Fruit fly (Drosophila melanogaster) whole organism, embryonic: Measurements from ENCODE around the gene Polr1D.

Source experiments
- Antp ChIP-seq: fragments of 200-800 bp; sonication (Bioruptor generic); optimal IDR thresholded peaks from 3 replicates; lab custom pipeline; 2016; ENCODE audit warnings: missing biosample characterization, missing genetic modification characterization
- Atf3 ChIP-seq: fragments of 200-800 bp; sonication (Bioruptor generic); optimal IDR thresholded peaks from 3 replicates; lab custom pipeline; 2016; ENCODE audit warnings: missing biosample characterization, missing genetic modification characterization
- Blimp-1 ChIP-seq: fragments of 200-800 bp; sonication (Bioruptor generic); optimal IDR thresholded peaks from 3 replicates; lab custom pipeline; 2018; ENCODE audit warnings: missing biosample characterization, missing genetic modification characterization, mild to moderate bottlenecking, moderate library complexity, missing genetic modification reagents
- C15 ChIP-seq: fragments of 200-800 bp; sonication (Bioruptor generic); IDR thresholded peaks from 3 replicates; pipeline ENCODE4 v1.3.6; 2022; ENCODE audit warnings: missing biosample characterization, missing genetic modification characterization
- CG10147 ChIP-seq: fragments of 200-800 bp; sonication (Bioruptor generic); optimal IDR thresholded peaks from 2 replicates; lab custom pipeline; 2019; ENCODE audit warnings: missing biosample characterization, mild to moderate bottlenecking, missing genetic modification characterization, moderate library complexity
- CG1024 ChIP-seq: fragments of 200-800 bp; sonication (Bioruptor generic); IDR thresholded peaks from 2 replicates; pipeline ENCODE4 v1.3.6; 2022; ENCODE audit warnings: missing biosample characterization, missing genetic modification characterization
- CG12942 ChIP-seq: fragments of 200-800 bp; sonication (Bioruptor generic); optimal IDR thresholded peaks from 3 replicates; lab custom pipeline; 2016; ENCODE audit warnings: missing biosample characterization, missing genetic modification characterization
- CG15514 ChIP-seq: fragments of 200-800 bp; sonication (Bioruptor generic); optimal IDR thresholded peaks from 3 replicates; lab custom pipeline; 2017; ENCODE audit warnings: missing biosample characterization, missing genetic modification characterization, mild to moderate bottlenecking, moderate library complexity, missing genetic modification reagents
- CG1603 ChIP-seq: fragments of 200-800 bp; sonication (Bioruptor generic); optimal IDR thresholded peaks from 2 replicates; lab custom pipeline; 2019; ENCODE audit warnings: missing biosample characterization, mild to moderate bottlenecking, missing genetic modification characterization, moderate library complexity
- CG17361 ChIP-seq: fragments of 200-800 bp; sonication (Bioruptor generic); IDR thresholded peaks from 3 replicates; pipeline ENCODE4 v1.3.6; 2022; ENCODE audit warnings: missing biosample characterization, missing genetic modification characterization
- CG17912 ChIP-seq: fragments of 200-800 bp; sonication (Bioruptor generic); optimal IDR thresholded peaks from 2 replicates; lab custom pipeline; 2018; ENCODE audit warnings: missing biosample characterization, mild to moderate bottlenecking, missing genetic modification characterization
- CG32772 ChIP-seq: fragments of 200-800 bp; sonication (Bioruptor generic); IDR thresholded peaks from 2 replicates; pipeline ENCODE4 v1.3.6; 2022; ENCODE audit warnings: missing biosample characterization, missing genetic modification characterization
- CG4360 ChIP-seq: fragments of 200-800 bp; sonication (Bioruptor generic); IDR thresholded peaks from 2 replicates; pipeline ENCODE4 v1.3.6; 2022; ENCODE audit warnings: missing biosample characterization, missing genetic modification characterization
- CG7786 ChIP-seq: fragments of 200-800 bp; sonication (Bioruptor generic); optimal IDR thresholded peaks from 2 replicates; lab custom pipeline; 2016; ENCODE audit warnings: missing biosample characterization, missing genetic modification characterization
- CG8281 ChIP-seq: fragments of 200-800 bp; sonication (Bioruptor generic); optimal IDR thresholded peaks from 2 replicates; lab custom pipeline; 2018; ENCODE audit warnings: missing biosample characterization, mild to moderate bottlenecking, missing genetic modification characterization, moderate library complexity
- Dll ChIP-seq: fragments of 200-800 bp; sonication (Bioruptor generic); IDR thresholded peaks from 4 replicates; pipeline ENCODE4 v1.3.6; 2022; ENCODE audit warnings: missing biosample characterization, missing genetic modification characterization; ENCODE audit not compliant: partially characterized antibody
- E2f1 ChIP-seq: fragments of 200-800 bp; sonication (Bioruptor generic); IDR thresholded peaks from 2 replicates; pipeline ENCODE4 v1.3.6; 2022; ENCODE audit warnings: missing biosample characterization, missing genetic modification characterization
- Ets97D ChIP-seq: fragments of 200-800 bp; sonication (Bioruptor generic); optimal IDR thresholded peaks from 3 replicates; lab custom pipeline; 2016; ENCODE audit warnings: missing biosample characterization, missing genetic modification characterization
- HmgD ChIP-seq: fragments of 200-800 bp; sonication (Bioruptor generic); optimal IDR thresholded peaks from 3 replicates; lab custom pipeline; 2016; ENCODE audit warnings: missing biosample characterization, missing genetic modification characterization
- Lpt ChIP-seq: fragments of >200 bp; optimal IDR thresholded peaks from 2 replicates; lab custom pipeline; 2018; ENCODE audit warnings: missing biosample characterization, missing genetic modification characterization
- Med ChIP-seq: fragments of 200-800 bp; sonication (Bioruptor generic); peaks from one replicate; lab custom pipeline; 2016; ENCODE audit warnings: missing biosample characterization, missing genetic modification characterization, mild to moderate bottlenecking, inconsistent platforms, moderate library complexity
- Nf-YB ChIP-seq: fragments of 200-800 bp; sonication (Bioruptor generic); optimal IDR thresholded peaks from 3 replicates; lab custom pipeline; 2019; ENCODE audit warnings: missing biosample characterization, mild to moderate bottlenecking, missing genetic modification characterization, moderate library complexity
- Tbp ChIP-seq: fragments of >200 bp; optimal IDR thresholded peaks from 2 replicates; lab custom pipeline; 2018; ENCODE audit warnings: missing biosample characterization, missing genetic modification characterization
- Usf ChIP-seq: fragments of 200-800 bp; sonication (Bioruptor generic); optimal IDR thresholded peaks from 2 replicates; lab custom pipeline; 2017; ENCODE audit warnings: missing genotype, missing biosample characterization, missing genetic modification characterization
- br ChIP-seq: fragments of >200 bp; optimal IDR thresholded peaks from 2 replicates; lab custom pipeline; 2017
- crol ChIP-seq: fragments of 200-800 bp; sonication (Bioruptor generic); IDR thresholded peaks from 2 replicates; pipeline ENCODE4 v1.3.6; 2022; ENCODE audit warnings: missing biosample characterization, missing genetic modification characterization
- cwo ChIP-seq: fragments of 200-800 bp; sonication (Bioruptor generic); optimal IDR thresholded peaks from 3 replicates; lab custom pipeline; 2017; ENCODE audit warnings: missing biosample characterization, missing genetic modification characterization, mild to moderate bottlenecking, moderate library complexity, missing genetic modification reagents
- da ChIP-seq: fragments of 200-800 bp; sonication (Bioruptor generic); optimal IDR thresholded peaks from 2 replicates; lab custom pipeline; 2016; ENCODE audit warnings: missing biosample characterization, missing genetic modification characterization
- dm ChIP-seq: fragments of 200-800 bp; sonication (Bioruptor generic); optimal IDR thresholded peaks from 3 replicates; lab custom pipeline; 2016; ENCODE audit warnings: missing biosample characterization, missing genetic modification characterization
- dmrt99B ChIP-seq: fragments of 200-800 bp; sonication (Bioruptor generic); optimal IDR thresholded peaks from 2 replicates; lab custom pipeline; 2018; ENCODE audit warnings: missing biosample characterization, mild to moderate bottlenecking, missing genetic modification characterization, moderate library complexity
- dysf ChIP-seq: fragments of 200-800 bp; sonication (Bioruptor generic); IDR thresholded peaks from 3 replicates; pipeline ENCODE4 v1.3.6; 2022; ENCODE audit warnings: missing biosample characterization, missing genetic modification characterization
- en ChIP-seq: fragments of 200-800 bp; sonication (Bioruptor generic); optimal IDR thresholded peaks from 2 replicates; lab custom pipeline; 2016; ENCODE audit warnings: missing biosample characterization, missing genetic modification characterization
- grn ChIP-seq: fragments of 200-800 bp; sonication (Bioruptor generic); optimal IDR thresholded peaks from 3 replicates; lab custom pipeline; 2017; ENCODE audit warnings: missing biosample characterization, missing genetic modification characterization
- gsb ChIP-seq: fragments of 200-800 bp; sonication (Bioruptor generic); IDR thresholded peaks from 2 replicates; pipeline ENCODE4 v1.3.6; 2022; ENCODE audit warnings: missing biosample characterization, missing genetic modification characterization
- gsb-n ChIP-seq: fragments of 200-800 bp; sonication (Bioruptor generic); optimal IDR thresholded peaks from 3 replicates; lab custom pipeline; 2018; ENCODE audit warnings: missing biosample characterization, mild to moderate bottlenecking, missing genetic modification characterization
- h ChIP-seq: fragments of >200 bp; optimal IDR thresholded peaks from 2 replicates; lab custom pipeline; 2017
- hth ChIP-seq: fragments of >200 bp; optimal IDR thresholded peaks from 2 replicates; lab custom pipeline; 2017; ENCODE audit warnings: inconsistent platforms
- ind ChIP-seq: fragments of 200-800 bp; sonication (Bioruptor generic); optimal IDR thresholded peaks from 3 replicates; lab custom pipeline; 2016; ENCODE audit warnings: missing biosample characterization, missing genetic modification characterization
- inv ChIP-seq: fragments of 200-800 bp; sonication (Bioruptor generic); IDR thresholded peaks from 2 replicates; pipeline ENCODE4 v1.3.6; 2022; ENCODE audit warnings: missing biosample characterization, missing genetic modification characterization; ENCODE audit not compliant: partially characterized antibody
- nmo ChIP-seq: fragments of 200-800 bp; sonication (Bioruptor generic); optimal IDR thresholded peaks from 2 replicates; lab custom pipeline; 2018; ENCODE audit warnings: missing biosample characterization, mild to moderate bottlenecking, missing genetic modification characterization, moderate library complexity
- oc ChIP-seq: fragments of 200-800 bp; sonication (Bioruptor generic); optimal IDR thresholded peaks from 2 replicates; lab custom pipeline; 2018; ENCODE audit warnings: missing biosample characterization, mild to moderate bottlenecking, missing genetic modification characterization, moderate library complexity
- onecut ChIP-seq: fragments of 200-800 bp; sonication (Bioruptor generic); IDR thresholded peaks from 2 replicates; pipeline ENCODE4 v1.3.6; 2022; ENCODE audit warnings: missing biosample characterization, missing genetic modification characterization
- prd ChIP-seq, 3 experiments: fragments of >200 bp in 2 of 3; fragments of 200-800 bp in 1 of 3; sonication (Bioruptor generic) in 1 of 3; optimal IDR thresholded peaks in 2 of 3; IDR thresholded peaks in 1 of 3; 2 replicates in 2 of 3; 3 replicates in 1 of 3; pipeline versions ENCODE4 v1.3.6 to Lab custom; 2017 to 2022; ENCODE audit warnings: missing biosample characterization in 1 of 3, missing genetic modification characterization in 1 of 3
- pros ChIP-seq: fragments of 200-800 bp; sonication (Bioruptor generic); optimal IDR thresholded peaks from 3 replicates; lab custom pipeline; 2019; ENCODE audit warnings: missing biosample characterization, mild to moderate bottlenecking, missing genetic modification characterization, moderate library complexity
- sens-2 ChIP-seq: fragments of 200-800 bp; sonication (Bioruptor generic); IDR thresholded peaks from 2 replicates; pipeline ENCODE4 v1.3.6; 2022; ENCODE audit warnings: missing biosample characterization, missing genetic modification characterization
- slbo ChIP-seq: fragments of 200-800 bp; sonication (Bioruptor generic); IDR thresholded peaks from 2 replicates; pipeline ENCODE4 v1.3.6; 2022; ENCODE audit warnings: missing biosample characterization, missing genetic modification characterization
- tap ChIP-seq: fragments of 200-800 bp; optimal IDR thresholded peaks from 3 replicates; lab custom pipeline; 2019; ENCODE audit warnings: missing biosample characterization, mild to moderate bottlenecking, missing genetic modification characterization, moderate library complexity
- tll ChIP-seq, 2 experiments: fragments of 200-800 bp in 1 of 2; fragments of >200 bp in 1 of 2; sonication (Bioruptor generic) in 1 of 2; optimal IDR thresholded peaks; 2 replicates each; lab custom pipeline; 2017 to 2019; ENCODE audit warnings: missing biosample characterization in 2 of 2, missing genetic modification characterization in 2 of 2, mild to moderate bottlenecking in 1 of 2, moderate library complexity in 1 of 2
- twi ChIP-seq: fragments of 200-800 bp; optimal IDR thresholded peaks from 2 replicates; lab custom pipeline; 2019; ENCODE audit warnings: missing biosample characterization, mild to moderate bottlenecking, missing genetic modification characterization, moderate library complexity
- vfl ChIP-seq: fragments of 200-800 bp; sonication (Bioruptor generic); optimal IDR thresholded peaks from 2 replicates; lab custom pipeline; 2016; ENCODE audit warnings: missing biosample characterization, missing genetic modification characterization

Polr1D gene

DNA sequence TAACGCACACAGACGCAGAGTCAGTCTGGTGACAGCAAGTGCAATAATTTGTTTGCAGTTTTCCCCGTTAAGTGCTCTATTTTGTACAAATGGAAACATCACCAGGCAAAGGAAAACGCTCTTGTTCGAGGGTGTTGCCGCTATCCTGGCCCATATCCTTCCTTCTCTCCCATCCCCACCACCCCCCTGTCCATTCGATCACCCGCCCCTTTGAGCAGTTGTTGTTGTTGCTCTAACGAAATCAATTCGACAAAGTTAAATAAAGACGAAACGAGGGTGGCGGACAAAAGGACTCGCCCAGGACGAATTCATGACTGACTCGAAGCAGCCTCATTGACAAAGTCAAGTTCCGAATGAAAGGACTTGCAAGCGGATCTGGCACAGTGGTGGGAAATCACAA lies 45.6 kb downstream of the Polr1D start:
- TF ChIP-seq Med (GFP tag; lab: Kevin White, UChicago): no peak
- no peak for TF ChIP-seq vfl
- TF ChIP-seq pros (GFP tag; lab: Kevin White, UChicago): peak; percentile 61
- TF ChIP-seq CG1603 (tag; lab: Kevin White, UChicago): no peak
- TF ChIP-seq CG7786 (GFP tag; lab: Kevin White, UChicago): no peak
- no peak for TF ChIP-seq en (GFP tag; lab: Kevin White, UChicago)
- TF ChIP-seq gsb-n (tag; lab: Kevin White, UChicago): peak; percentile 51
- no peak for TF ChIP-seq CG17912 (GFP tag; lab: Kevin White, UChicago)
- TF ChIP-seq cwo (GFP tag; lab: Kevin White, UChicago): no peak
- TF ChIP-seq Ets97D: no peak
- TF ChIP-seq Dll (GFP tag; lab: Robert Waterston, UW): no peak
- no peak for TF ChIP-seq nmo
- no peak for TF ChIP-seq CG12942 (GFP tag; lab: Kevin White, UChicago)
- TF ChIP-seq crol (GFP tag; lab: Robert Waterston, UW): peak; percentile 68
- TF ChIP-seq slbo (GFP tag; lab: Robert Waterston, UW): no peak
- peak in 1 of 2 experiments; percentile 44 for TF ChIP-seq tll (GFP tag; optimal IDR thresholded peaks at IDR 0.05; lab: Kevin White, UChicago)
- no peak for TF ChIP-seq Antp (GFP tag; lab: Kevin White, UChicago)
- no peak for TF ChIP-seq Usf (GFP tag; lab: Kevin White, UChicago)
- TF ChIP-seq E2f1 (GFP tag; lab: Robert Waterston, UW): no peak
- TF ChIP-seq prd (optimal IDR thresholded peaks at IDR 0.05; lab: Kevin White, UChicago): no peak
- TF ChIP-seq prd (GFP tag; IDR thresholded peaks at IDR 0.05; lab: Robert Waterston, UW): no peak
- peak; percentile 73 for TF ChIP-seq CG4360 (GFP tag; lab: Robert Waterston, UW)
- no peak for TF ChIP-seq ind (GFP tag; lab: Kevin White, UChicago)

DNA sequence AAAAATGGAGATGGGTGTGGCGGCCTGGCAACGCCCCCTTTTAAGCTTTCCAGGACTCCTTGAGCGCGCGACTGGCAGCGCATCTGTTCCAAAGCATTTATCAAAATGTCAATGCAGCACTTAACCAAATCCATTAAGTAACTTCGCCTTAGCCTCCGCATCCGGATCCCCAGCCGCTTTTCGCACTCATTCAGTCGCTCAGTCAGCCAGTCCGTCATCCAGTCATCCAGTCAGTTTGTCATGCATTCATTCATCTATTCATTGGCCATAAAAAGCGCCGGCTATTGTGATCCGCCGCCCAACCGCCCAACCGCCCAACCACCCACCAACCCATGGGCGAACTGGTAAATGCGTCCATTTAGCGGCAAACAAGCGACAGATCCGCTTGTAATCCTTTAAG lies 46.1 kb downstream of the Polr1D start:
- no peak for TF ChIP-seq CG15514
- TF ChIP-seq inv (GFP tag; lab: Robert Waterston, UW): no peak
- TF ChIP-seq Blimp-1 (GFP tag; lab: Kevin White, UChicago): no peak
- TF ChIP-seq grn (GFP tag; lab: Kevin White, UChicago): no peak
- TF ChIP-seq HmgD (GFP tag; lab: Kevin White, UChicago): no peak
- TF ChIP-seq oc (tag; lab: Kevin White, UChicago): peak; percentile 3
- TF ChIP-seq Tbp: no peak
- TF ChIP-seq Lpt (GFP tag; lab: Kevin White, UChicago): no peak
- no peak for TF ChIP-seq dysf (GFP tag; lab: Robert Waterston, UW)
- TF ChIP-seq gsb-n (tag; lab: Kevin White, UChicago): no peak
- TF ChIP-seq CG8281 (tag; lab: Kevin White, UChicago): peak; percentile 94
- TF ChIP-seq sens-2 (GFP tag; lab: Robert Waterston, UW): no peak

DNA sequence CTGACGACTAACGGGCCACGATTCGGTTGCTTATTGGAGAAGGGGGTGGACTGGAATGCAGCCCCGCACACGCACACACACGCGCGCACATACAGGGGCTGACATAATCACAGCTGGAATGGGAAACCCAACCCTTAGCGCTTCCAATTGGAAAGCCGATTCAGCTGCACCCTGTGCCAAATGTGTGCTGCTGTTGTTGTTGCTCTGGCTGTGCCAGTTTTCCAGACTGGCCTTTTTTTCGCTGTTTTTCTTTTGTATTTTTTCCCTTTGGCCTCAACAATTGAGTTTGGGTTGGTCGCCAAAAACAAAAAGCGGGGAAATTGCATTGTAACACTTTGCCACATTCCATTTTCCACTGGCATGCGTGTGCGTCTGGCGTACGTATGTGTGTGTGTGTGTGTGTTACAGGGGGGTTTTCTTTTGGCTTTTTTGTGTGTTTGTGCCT lies 51.7 kb downstream of the Polr1D start:
- no peak for TF ChIP-seq CG10147
- no peak for TF ChIP-seq h
- TF ChIP-seq CG17361 (GFP tag; lab: Robert Waterston, UW): no peak
- no peak for TF ChIP-seq da (GFP tag; lab: Kevin White, UChicago)
- no peak for TF ChIP-seq onecut (GFP tag; lab: Robert Waterston, UW)
- TF ChIP-seq hth: no peak
- TF ChIP-seq Nf-YB (GFP tag; lab: Kevin White, UChicago): peak; percentile 93
- TF ChIP-seq C15: no peak
- TF ChIP-seq CG32772 (GFP tag; lab: Robert Waterston, UW): no peak
- peak; percentile 1 for TF ChIP-seq pros (GFP tag; lab: Kevin White, UChicago)
- peak; percentile 89 for TF ChIP-seq CG4360 (GFP tag; lab: Robert Waterston, UW)
- TF ChIP-seq gsb (GFP tag; lab: Robert Waterston, UW): no peak
- no peak for TF ChIP-seq ind (GFP tag; lab: Kevin White, UChicago)
- TF ChIP-seq br (lab: Kevin White, UChicago): no peak
- TF ChIP-seq dmrt99B (tag; lab: Kevin White, UChicago): no peak
- no peak for TF ChIP-seq twi (tag; lab: Kevin White, UChicago)
- no peak for TF ChIP-seq tap (tag; lab: Kevin White, UChicago)
- TF ChIP-seq CG1024 (GFP tag; lab: Robert Waterston, UW): no peak
- TF ChIP-seq Atf3 (GFP tag; lab: Kevin White, UChicago): no peak
- TF ChIP-seq dm: no peak
